Worm (Caenorhabditis elegans) whole organism, midembryonic: ENCODE measurements around the gene hmg-12.

Source experiments
- T22C8.4 ChIP-seq: fragments of 200-800 bp; sonication (Bioruptor generic); IDR thresholded peaks from 2 replicates; pipeline ENCODE4 v1.3.6; 2022; ENCODE audit warnings: missing genetic modification characterization, missing compliant biosample characterization
- cog-1 ChIP-seq: sonication (generic microtip); optimal IDR thresholded peaks from 2 replicates; lab custom pipeline; 2016; ENCODE audit warnings: missing genetic modification characterization, missing compliant biosample characterization
- flt-1 ChIP-seq: fragments of 200-800 bp; sonication (Bioruptor generic); IDR thresholded peaks from 2 replicates; pipeline ENCODE4 v1.3.6; 2022; ENCODE audit warnings: missing genetic modification characterization, missing compliant biosample characterization
- klf-2 ChIP-seq: fragments of 200-800 bp; sonication (Bioruptor generic); conservative IDR thresholded peaks from 2 replicates; pipeline ENCODE4 v1.3.6; 2022; ENCODE audit warnings: missing genetic modification reagents, missing genetic modification characterization, missing compliant biosample characterization
- med-1 ChIP-seq: sonication (generic microtip); optimal IDR thresholded peaks from 2 replicates; lab custom pipeline; 2017; ENCODE audit warnings: missing genetic modification characterization, mild to moderate bottlenecking, missing compliant biosample characterization, antibody characterized with exemption, missing genetic modification reagents; ENCODE audit not compliant: insufficient read depth
- ref-1 ChIP-seq: fragments of 200-800 bp; sonication (Bioruptor generic); conservative IDR thresholded peaks from 2 replicates; pipeline ENCODE4 v1.3.6; 2022; ENCODE audit warnings: missing genetic modification reagents, missing genetic modification characterization, missing compliant biosample characterization
- tab-1 ChIP-seq: fragments of 200-800 bp; sonication (Bioruptor generic); IDR thresholded peaks from 2 replicates; pipeline ENCODE4 v1.3.6; 2022; ENCODE audit warnings: missing genetic modification characterization, missing compliant biosample characterization
- ztf-23 ChIP-seq: fragments of 200-800 bp; sonication (Bioruptor generic); IDR thresholded peaks from 2 replicates; pipeline ENCODE4 v1.3.6; 2022; ENCODE audit warnings: missing genetic modification reagents, missing genetic modification characterization, missing compliant biosample characterization
- ztf-29 ChIP-seq: fragments of 200-800 bp; sonication (Bioruptor generic); IDR thresholded peaks from 2 replicates; pipeline ENCODE4 v1.3.6; 2022; ENCODE audit warnings: missing genetic modification reagents, missing genetic modification characterization, missing compliant biosample characterization

Gene hmg-12

ce11 chrII:11964847-11965246, 48.5 kb downstream of the hmg-12 start:
- TF ChIP-seq klf-2 (GFP tag; lab: Robert Waterston, UW) (no peak), tab-1 (GFP tag; lab: Robert Waterston, UW) (no peak), ztf-29 (GFP tag; lab: Robert Waterston, UW) (no peak), cog-1 (tag; lab: Kevin White, UChicago) (no peak), ztf-23 (no peak), med-1 (GFP tag; lab: Kevin White, UChicago) (no peak), ref-1 (GFP tag; lab: Robert Waterston, UW) (no peak), flt-1 (GFP tag; lab: Robert Waterston, UW) (no peak), T22C8.4 (no peak)

ce11 chrII:11966602-11967001, 50.3 kb downstream of the hmg-12 start, which contains the start of gene rab-7:
Gene rab-7, minus strand, starts transcription at chrII:11966931.
- TF ChIP-seq flt-1 (GFP tag; lab: Robert Waterston, UW) (no peak), med-1 (GFP tag; lab: Kevin White, UChicago) (no peak)
